Worm (Caenorhabditis elegans) whole organism, young adult: Measurements from ENCODE around the gene ints-11.

Experiments
- B0019.2 ChIP-seq: fragments of 200-800 bp; sonication (Bioruptor generic); conservative IDR thresholded peaks from 2 replicates; pipeline ENCODE4 v1.3.6; 2022; ENCODE audit warnings: missing genetic modification reagents, missing genetic modification characterization, missing compliant biosample characterization
- B0336.3 ChIP-seq: fragments of 200-800 bp; sonication (Bioruptor generic); IDR thresholded peaks from 2 replicates; pipeline ENCODE4 v1.3.6; 2022; ENCODE audit warnings: missing genetic modification characterization, missing compliant biosample characterization
- C06A6.2 ChIP-seq: fragments of 200-800 bp; sonication (Bioruptor generic); conservative IDR thresholded peaks from 2 replicates; pipeline ENCODE4 v1.3.6; 2022; ENCODE audit warnings: missing genetic modification characterization, missing compliant biosample characterization
- D2030.7 ChIP-seq: fragments of 200-800 bp; sonication (Bioruptor generic); IDR thresholded peaks from 2 replicates; pipeline ENCODE4 v1.3.6; 2022; ENCODE audit warnings: missing genetic modification reagents, missing genetic modification characterization, missing compliant biosample characterization
- F52B5.7 ChIP-seq: sonication (generic microtip); optimal IDR thresholded peaks from 2 replicates; lab custom pipeline; 2016; ENCODE audit warnings: mild to moderate bottlenecking, missing genetic modification characterization, missing compliant biosample characterization
- F57A8.1 ChIP-seq: fragments of 200-800 bp; sonication (Bioruptor generic); optimal IDR thresholded peaks from 2 replicates; lab custom pipeline; 2018; ENCODE audit warnings: mild to moderate bottlenecking, missing genetic modification characterization, moderate library complexity, missing compliant biosample characterization
- F57C9.4 ChIP-seq: sonication (generic microtip); optimal IDR thresholded peaks from 2 replicates; lab custom pipeline; 2017; ENCODE audit warnings: mild to moderate bottlenecking, missing genetic modification characterization, missing compliant biosample characterization
- Y53F4B.3 ChIP-seq: fragments of 200-800 bp; sonication (Bioruptor generic); IDR thresholded peaks from 2 replicates; pipeline ENCODE4 v1.3.6; 2022; ENCODE audit warnings: missing genetic modification reagents, missing genetic modification characterization, missing compliant biosample characterization
- Y95B8A.8 ChIP-seq: fragments of 200-800 bp; sonication (Bioruptor generic); IDR thresholded peaks from 2 replicates; pipeline ENCODE4 v1.3.6; 2022; ENCODE audit warnings: missing genetic modification reagents, missing genetic modification characterization, missing compliant biosample characterization
- ama-1 ChIP-seq, 3 experiments: fragments of 150-350 bp in 1 of 3; sonication (generic microtip) in 2 of 3; optimal IDR thresholded peaks; 2 replicates each; lab custom pipeline; 2014 to 2018; ENCODE audit warnings: missing biosample characterization in 2 of 3, missing genetic modification characterization in 2 of 3, missing genetic modification reagents in 2 of 3
- aptf-2 ChIP-seq: fragments of 200-800 bp; sonication (Bioruptor generic); conservative IDR thresholded peaks from 2 replicates; pipeline ENCODE4 v1.3.6; 2022; ENCODE audit warnings: missing genetic modification reagents, missing genetic modification characterization, missing compliant biosample characterization
- attf-3 ChIP-seq: fragments of 200-800 bp; sonication (Bioruptor generic); conservative IDR thresholded peaks from 2 replicates; pipeline ENCODE4 v1.3.6; 2022; ENCODE audit warnings: missing genetic modification reagents, missing genetic modification characterization, missing compliant biosample characterization
- attf-6 ChIP-seq: fragments of 200-800 bp; sonication (Bioruptor generic); IDR thresholded peaks from 2 replicates; pipeline ENCODE4 v1.3.6; 2022; ENCODE audit warnings: missing genetic modification reagents, missing genetic modification characterization, missing compliant biosample characterization
- ccch-3 ChIP-seq: fragments of 200-800 bp; sonication (Bioruptor generic); optimal IDR thresholded peaks from 2 replicates; lab custom pipeline; 2018; ENCODE audit warnings: mild to moderate bottlenecking, missing genetic modification characterization, missing compliant biosample characterization
- cebp-1 ChIP-seq, 2 experiments: fragments of 200-800 bp in 1 of 2; sonication (Bioruptor generic) in 1 of 2; sonication (generic microtip) in 1 of 2; IDR thresholded peaks in 1 of 2; optimal IDR thresholded peaks in 1 of 2; 2 replicates each; pipeline versions ENCODE4 v1.3.6 to Lab custom; 2017 to 2022; ENCODE audit warnings: missing compliant biosample characterization in 2 of 2, missing genetic modification characterization in 2 of 2, mild to moderate bottlenecking in 1 of 2, missing genetic modification reagents in 1 of 2, moderate library complexity in 1 of 2
- ceh-100 ChIP-seq: fragments of 200-800 bp; sonication (Bioruptor generic); IDR thresholded peaks from 2 replicates; pipeline ENCODE4 v1.3.6; 2022; ENCODE audit warnings: missing genetic modification reagents, missing genetic modification characterization, missing compliant biosample characterization
- ceh-27 ChIP-seq: fragments of 200-800 bp; sonication (Bioruptor generic); optimal IDR thresholded peaks from 2 replicates; lab custom pipeline; 2018; ENCODE audit warnings: mild to moderate bottlenecking, missing genetic modification characterization, moderate library complexity, missing compliant biosample characterization
- die-1 ChIP-seq: sonication (generic microtip); optimal IDR thresholded peaks from 2 replicates; lab custom pipeline; 2016; ENCODE audit warnings: missing genotype, mild to moderate bottlenecking, missing genetic modification characterization, missing compliant biosample characterization
- dpff-1 ChIP-seq: sonication (generic microtip); optimal IDR thresholded peaks from 2 replicates; lab custom pipeline; 2017; ENCODE audit warnings: mild to moderate bottlenecking, missing genetic modification characterization, missing compliant biosample characterization
- dpl-1 ChIP-seq: fragments of 150-350 bp; optimal IDR thresholded peaks from 2 replicates; lab custom pipeline; 2014; ENCODE audit warnings: missing biosample characterization, missing genetic modification reagents, missing genetic modification characterization
- ekl-4 ChIP-seq: fragments of 200-800 bp; sonication (Bioruptor generic); IDR thresholded peaks from 2 replicates; pipeline ENCODE4 v1.3.6; 2022; ENCODE audit warnings: missing genetic modification reagents, missing genetic modification characterization, missing compliant biosample characterization
- ets-4 ChIP-seq: fragments of 200-800 bp; sonication (Bioruptor generic); optimal IDR thresholded peaks from 2 replicates; lab custom pipeline; 2018; ENCODE audit warnings: mild to moderate bottlenecking, missing genetic modification characterization, missing compliant biosample characterization
- hrde-1 ChIP-seq: sonication (generic microtip); optimal IDR thresholded peaks from 2 replicates; lab custom pipeline; 2016; ENCODE audit warnings: missing genetic modification characterization, mild to moderate bottlenecking, missing compliant biosample characterization, moderate library complexity, missing genotype, missing genetic modification reagents, borderline replicate concordance
- lag-1 ChIP-seq: fragments of 200-800 bp; sonication (Bioruptor generic); IDR thresholded peaks from 2 replicates; pipeline ENCODE4 v1.3.6; 2022; ENCODE audit warnings: missing genetic modification reagents, missing genetic modification characterization, missing compliant biosample characterization
- let-607 ChIP-seq, 2 experiments: fragments of 200-800 bp in 1 of 2; sonication (Bioruptor generic) in 1 of 2; sonication (generic microtip) in 1 of 2; optimal IDR thresholded peaks; 2 replicates each; lab custom pipeline; 2016 to 2018; ENCODE audit warnings: mild to moderate bottlenecking in 2 of 2, missing compliant biosample characterization in 2 of 2, missing genetic modification characterization in 2 of 2, moderate library complexity in 2 of 2, missing genotype in 1 of 2
- madf-3 ChIP-seq: fragments of 200-800 bp; sonication (Bioruptor generic); IDR thresholded peaks from 2 replicates; pipeline ENCODE4 v1.3.6; 2022; ENCODE audit warnings: missing genetic modification reagents, missing genetic modification characterization, missing compliant biosample characterization
- madf-6 ChIP-seq: fragments of 200-800 bp; sonication (Bioruptor generic); IDR thresholded peaks from 2 replicates; pipeline ENCODE4 v1.3.6; 2022; ENCODE audit warnings: missing genetic modification reagents, missing genetic modification characterization, missing compliant biosample characterization
- madf-8 ChIP-seq: fragments of 200-800 bp; sonication (Bioruptor generic); conservative IDR thresholded peaks from 2 replicates; pipeline ENCODE4 v1.3.6; 2022; ENCODE audit warnings: missing genetic modification reagents, missing genetic modification characterization, missing compliant biosample characterization
- nfya-1 ChIP-seq: sonication (generic microtip); optimal IDR thresholded peaks from 2 replicates; lab custom pipeline; 2017; ENCODE audit warnings: antibody characterized with exemption, missing compliant biosample characterization, missing genetic modification characterization, borderline replicate concordance; ENCODE audit not compliant: insufficient read depth
- nfya-2 ChIP-seq: fragments of 200-800 bp; sonication (Bioruptor generic); IDR thresholded peaks from 2 replicates; pipeline ENCODE4 v1.3.6; 2022; ENCODE audit warnings: missing genetic modification reagents, missing genetic modification characterization, missing compliant biosample characterization
- nfyb-1 ChIP-seq: fragments of 200-800 bp; sonication (Bioruptor generic); IDR thresholded peaks from 2 replicates; pipeline ENCODE4 v1.3.6; 2022; ENCODE audit warnings: missing genetic modification reagents, missing genetic modification characterization, missing compliant biosample characterization
- nhr-27 ChIP-seq: fragments of 200-800 bp; sonication (Bioruptor generic); optimal IDR thresholded peaks from 2 replicates; lab custom pipeline; 2018; ENCODE audit warnings: mild to moderate bottlenecking, missing genetic modification characterization, moderate library complexity, missing compliant biosample characterization
- pbrm-1 ChIP-seq: fragments of 200-800 bp; sonication (Bioruptor generic); IDR thresholded peaks from 2 replicates; pipeline ENCODE4 v1.3.6; 2022; ENCODE audit warnings: missing genetic modification reagents, missing genetic modification characterization, missing compliant biosample characterization
- rcor-1 ChIP-seq: fragments of 200-800 bp; sonication (Bioruptor generic); IDR thresholded peaks from 2 replicates; pipeline ENCODE4 v1.3.6; 2022; ENCODE audit warnings: missing genetic modification reagents, missing genetic modification characterization, missing compliant biosample characterization
- rpc-1 ChIP-seq, 2 experiments: fragments of 150-350 bp in 1 of 2; sonication (generic microtip) in 1 of 2; optimal IDR thresholded peaks; 2 replicates each; lab custom pipeline; 2014 to 2018; ENCODE audit warnings: missing biosample characterization in 1 of 2, missing genetic modification characterization in 1 of 2, missing genetic modification reagents in 1 of 2, missing genotype in 1 of 2
- snpc-1.3 ChIP-seq: sonication (generic microtip); optimal IDR thresholded peaks from 2 replicates; lab custom pipeline; 2017; ENCODE audit warnings: missing genetic modification characterization, mild to moderate bottlenecking, missing compliant biosample characterization, antibody characterized with exemption, moderate library complexity, missing genotype, missing genetic modification reagents; ENCODE audit not compliant: insufficient read depth
- snpc-3.4 ChIP-seq: sonication (generic microtip); optimal IDR thresholded peaks from 2 replicates; lab custom pipeline; 2017; ENCODE audit warnings: missing genetic modification characterization, mild to moderate bottlenecking, missing compliant biosample characterization, antibody characterized with exemption, moderate library complexity, missing genotype, missing genetic modification reagents
- snpc-4 ChIP-seq, 5 experiments: fragments of 150-350 bp in 1 of 5; sonication (generic microtip) in 4 of 5; optimal IDR thresholded peaks; 2 replicates each; lab custom pipeline; 2014 to 2018; ENCODE audit warnings: missing genetic modification characterization in 5 of 5, missing biosample characterization in 3 of 5, antibody characterized with exemption in 2 of 5, mild to moderate bottlenecking in 2 of 5, missing compliant biosample characterization in 2 of 5, missing genotype in 2 of 5, moderate library complexity in 2 of 5, missing genetic modification reagents in 1 of 5
- tbp1 ChIP-seq: fragments of 200-800 bp; sonication (Bioruptor generic); optimal IDR thresholded peaks from 2 replicates; lab custom pipeline; 2018; ENCODE audit warnings: mild to moderate bottlenecking, missing genetic modification characterization, missing compliant biosample characterization
- tbx-9 ChIP-seq: sonication (generic microtip); optimal IDR thresholded peaks from 2 replicates; lab custom pipeline; 2016; ENCODE audit warnings: borderline replicate concordance, missing genetic modification characterization, inconsistent platforms, missing compliant biosample characterization
- zim-3 ChIP-seq: sonication (generic microtip); optimal IDR thresholded peaks from 2 replicates; lab custom pipeline; 2017; ENCODE audit warnings: mild to moderate bottlenecking, missing genetic modification characterization, moderate library complexity, missing compliant biosample characterization
- ztf-22 ChIP-seq: fragments of 200-800 bp; sonication (Bioruptor generic); optimal IDR thresholded peaks from 2 replicates; lab custom pipeline; 2018; ENCODE audit warnings: mild to moderate bottlenecking, missing genetic modification characterization, moderate library complexity, missing compliant biosample characterization
- ztf-26 ChIP-seq: sonication (generic microtip); optimal IDR thresholded peaks from 2 replicates; lab custom pipeline; 2017; ENCODE audit warnings: missing genetic modification characterization, missing compliant biosample characterization
- ztf-3 ChIP-seq: fragments of 200-800 bp; sonication (Bioruptor generic); optimal IDR thresholded peaks from 2 replicates; lab custom pipeline; 2018; ENCODE audit warnings: mild to moderate bottlenecking, missing genetic modification characterization, missing compliant biosample characterization

ints-11 gene

ce11 chrII:8144543-8144942 lies 1.3 kb upstream of the ints-11 start, which contains the start of gene F10B5.2 (continued):
- TF ChIP-seq F57A8.1 (GFP tag; lab: Kevin White, UChicago) (peak; percentile 7), madf-3 (peak; percentile 51; the same call in 1 of the 2 replicates), ztf-26 (tag; lab: Kevin White, UChicago) (no peak), ceh-27 (GFP tag; lab: Kevin White, UChicago) (no peak), madf-8 (GFP tag; lab: Robert Waterston, UW) (no peak), lag-1 (no peak), dpl-1 (GFP tag; lab: Kevin White, UChicago) (peak; percentile 3), ets-4 (GFP tag; lab: Kevin White, UChicago) (no peak), ztf-3 (GFP tag; lab: Kevin White, UChicago) (no peak), attf-3 (GFP tag; lab: Robert Waterston, UW) (no peak), snpc-1.3 (peak; percentile 60), rpc-1 (optimal IDR thresholded peaks at IDR 0.05; lab: Kevin White, UChicago) (no peak), rpc-1 (tag; optimal IDR thresholded peaks at IDR 0.05; lab: Kevin White, UChicago) (no peak), let-607 (tag; optimal IDR thresholded peaks at IDR 0.05; lab: Kevin White, UChicago) (no peak), zim-3 (tag; lab: Kevin White, UChicago) (no peak)
- TF ChIP-seq, all 124 proteins: peak for 27

ce11 chrII:8141135-8141534 lies 2.1 kb downstream of the ints-11 start:
- no peak for TF ChIP-seq dpff-1 (tag; lab: Kevin White, UChicago)
- TF ChIP-seq nhr-27 (tag; lab: Kevin White, UChicago) = peak; percentile 11
- no peak for TF ChIP-seq rcor-1 (GFP tag; lab: Robert Waterston, UW)
- no peak for TF ChIP-seq ama-1 (optimal IDR thresholded peaks at IDR 0.05; lab: Kevin White, UChicago)
- peak in 1 of 2 experiments; percentile 31 for TF ChIP-seq ama-1 (GFP tag; optimal IDR thresholded peaks at IDR 0.05; lab: Kevin White, UChicago)
- TF ChIP-seq tbx-9 (tag; lab: Kevin White, UChicago) = no peak
- TF ChIP-seq ztf-22 = no peak
- peak; percentile 57; the same call in 1 of the 2 replicates for TF ChIP-seq nfyb-1
- no peak for TF ChIP-seq cebp-1 (GFP tag; IDR thresholded peaks at IDR 0.05; lab: Robert Waterston, UW)
- peak; percentile 41 for TF ChIP-seq cebp-1 (tag; optimal IDR thresholded peaks at IDR 0.05; lab: Kevin White, UChicago)
- no peak for TF ChIP-seq snpc-4 (GFP tag; optimal IDR thresholded peaks at IDR 0.05; lab: Kevin White, UChicago)
- TF ChIP-seq snpc-4 (tag; optimal IDR thresholded peaks at IDR 0.05; lab: Kevin White, UChicago) = peak in 1 of 4 experiments; percentile 3
- TF ChIP-seq attf-6 (GFP tag; lab: Robert Waterston, UW) = 0 out of 2 replicates have a peak, but pooled peaks have one; percentile 58
- peak; percentile 66; the same call in 1 of the 2 replicates for TF ChIP-seq B0336.3 (GFP tag; lab: Robert Waterston, UW)
- TF ChIP-seq ekl-4 (GFP tag; lab: Robert Waterston, UW) = 0 out of 2 replicates have a peak, but pooled peaks have one; percentile 29
- peak; percentile 7 for TF ChIP-seq F52B5.7 (tag; lab: Kevin White, UChicago)
- peak; percentile 73; the same call in 1 of the 2 replicates for TF ChIP-seq nfya-2 (GFP tag; lab: Robert Waterston, UW)
- 0 out of 2 replicates have a peak, but pooled peaks have one; percentile 7 for TF ChIP-seq B0019.2 (GFP tag; lab: Robert Waterston, UW)
- peak; percentile 36; the same call in 1 of the 2 replicates for TF ChIP-seq madf-6 (GFP tag; lab: Robert Waterston, UW)
- no peak for TF ChIP-seq C06A6.2
- no peak for TF ChIP-seq Y95B8A.8 (GFP tag; lab: Robert Waterston, UW)
- TF ChIP-seq ceh-100 (GFP tag; lab: Robert Waterston, UW) = 0 out of 2 replicates have a peak, but pooled peaks have one; percentile 14
- TF ChIP-seq snpc-3.4 (tag; lab: Kevin White, UChicago) = peak; percentile 19
- TF ChIP-seq aptf-2 (GFP tag; lab: Robert Waterston, UW) = no peak
- 0 out of 2 replicates have a peak, but pooled peaks have one; percentile 28 for TF ChIP-seq D2030.7 (GFP tag; lab: Robert Waterston, UW)
- TF ChIP-seq die-1 = peak; percentile 16
- TF ChIP-seq hrde-1 (tag; lab: Kevin White, UChicago) = peak; percentile 16
- TF ChIP-seq nfya-1 (tag; lab: Kevin White, UChicago) = no peak
- TF ChIP-seq tbp1 (GFP tag; lab: Kevin White, UChicago) = peak; percentile 15
- no peak for TF ChIP-seq F57C9.4 (tag; lab: Kevin White, UChicago)
- TF ChIP-seq ccch-3 (GFP tag; lab: Kevin White, UChicago) = no peak
- 0 out of 2 replicates have a peak, but pooled peaks have one; percentile 37 for TF ChIP-seq pbrm-1
- no peak for TF ChIP-seq Y53F4B.3
